Worm (Caenorhabditis elegans): ENCODE data around the gene C07B5.3.

Gene C07B5.3

ce11 chrX:9523118-9523517 lies at the start of gene C07B5.3:
TSS of gene C07B5.3 (minus strand) at chrX:9523218.
- TF ChIP-seq elt-2 (tag; optimal IDR thresholded peaks at IDR 0.05), result no peak
- TF ChIP-seq nfya-1 (tag; optimal IDR thresholded peaks at IDR 0.05; ENCODE audit: insufficient read depth), result no peak
- TF ChIP-seq ceh-9 (tag; optimal IDR thresholded peaks at IDR 0.05), result no peak

ce11 chrX:9568574-9568973 lies 45.6 kb upstream of the C07B5.3 start:
- TF ChIP-seq elt-2 (tag; optimal IDR thresholded peaks at IDR 0.05) (peak; percentile 87), pqm-1 (tag; optimal IDR thresholded peaks at IDR 0.05) (peak; percentile 55), fkh-2 (tag; optimal IDR thresholded peaks at IDR 0.05) (no peak)

ce11 chrX:9566429-9566828 lies 43.4 kb upstream of the C07B5.3 start, which contains the start of gene F49E2.2:
TSS of gene F49E2.2 (plus strand) at chrX:9566729.
- TF ChIP-seq nhr-77 (tag; optimal IDR thresholded peaks at IDR 0.05) (no peak), fos-1 (tag; optimal IDR thresholded peaks at IDR 0.05) (no peak), eor-1 (tag; optimal IDR thresholded peaks at IDR 0.05) (no peak), pha-4 (tag; optimal IDR thresholded peaks at IDR 0.05) (no peak), ama-1 (optimal IDR thresholded peaks at IDR 0.05) (no peak), ceh-9 (tag; optimal IDR thresholded peaks at IDR 0.05) (no peak), ceh-82 (tag; optimal IDR thresholded peaks at IDR 0.05) (no peak), nhr-76 (tag; optimal IDR thresholded peaks at IDR 0.05) (no peak), mdl-1 (tag; optimal IDR thresholded peaks at IDR 0.05) (no peak), R02D3.7 (tag; optimal IDR thresholded peaks at IDR 0.05) (no peak), jun-1 (tag; optimal IDR thresholded peaks at IDR 0.05) (no peak), zag-1 (tag; optimal IDR thresholded peaks at IDR 0.05) (no peak), nhr-237 (tag; optimal IDR thresholded peaks at IDR 0.05) (no peak), egl-5 (tag; optimal IDR thresholded peaks at IDR 0.05) (no peak), lin-15B (tag; optimal IDR thresholded peaks at IDR 0.05) (no peak), fkh-10 (GFP tag; optimal IDR thresholded peaks at IDR 0.05) (no peak), elt-1 (tag; optimal IDR thresholded peaks at IDR 0.05) (no peak), ZK546.5 (tag; optimal IDR thresholded peaks at IDR 0.05) (no peak), pqm-1 (tag; optimal IDR thresholded peaks at IDR 0.05) (no peak), aly-2 (tag; optimal IDR thresholded peaks at IDR 0.05) (no peak)

- TF ChIP-seq lin-15B (tag; optimal IDR thresholded peaks at IDR 0.05) (no peak), mdl-1 (tag; optimal IDR thresholded peaks at IDR 0.05) (no peak), mml-1 (tag; optimal IDR thresholded peaks at IDR 0.05) (no peak), snpc-4 (tag; optimal IDR thresholded peaks at IDR 0.05) (no peak), lsy-12 (tag; optimal IDR thresholded peaks at IDR 0.05) (no peak), daf-12 (tag; optimal IDR thresholded peaks at IDR 0.05) (no peak)
Measured at ce11 chrX:9565881-9566280, 42.9 kb upstream of the C07B5.3 start, which contains the start of gene moc-5. TSS of gene moc-5 (minus strand) at chrX:9565981.

- peak; percentile 25 for TF ChIP-seq nfya-1 (tag; optimal IDR thresholded peaks at IDR 0.05; ENCODE audit: insufficient read depth)
- TF ChIP-seq elt-1 (tag; optimal IDR thresholded peaks at IDR 0.05), result no peak
- peak; percentile 35 for TF ChIP-seq pha-4 (tag; optimal IDR thresholded peaks at IDR 0.05)
- peak; percentile 40 for TF ChIP-seq elt-2 (tag; optimal IDR thresholded peaks at IDR 0.05)
- TF ChIP-seq egl-5 (tag; optimal IDR thresholded peaks at IDR 0.05), result no peak
- TF ChIP-seq ama-1 (optimal IDR thresholded peaks at IDR 0.05), result peak; percentile 50
Measured at ce11 chrX:9560931-9561330, 37.9 kb upstream of the C07B5.3 start.

ce11 chrX:9556038-9556437 lies 33.0 kb upstream of the C07B5.3 start:
- TF ChIP-seq nhr-28 (tag; optimal IDR thresholded peaks at IDR 0.05) (no peak), skn-1 (tag; optimal IDR thresholded peaks at IDR 0.05) (no peak), nhr-12 (tag; optimal IDR thresholded peaks at IDR 0.05) (no peak), lin-39 (tag; optimal IDR thresholded peaks at IDR 0.05) (no peak), eor-1 (tag; optimal IDR thresholded peaks at IDR 0.05) (no peak), daf-12 (tag; optimal IDR thresholded peaks at IDR 0.05) (no peak), hmg-11 (tag; optimal IDR thresholded peaks at IDR 0.05) (no peak), R02D3.7 (tag; optimal IDR thresholded peaks at IDR 0.05) (no peak), zag-1 (tag; optimal IDR thresholded peaks at IDR 0.05) (no peak), ZK546.5 (tag; optimal IDR thresholded peaks at IDR 0.05) (no peak), egl-27 (tag; optimal IDR thresholded peaks at IDR 0.05) (no peak), fkh-10 (GFP tag; optimal IDR thresholded peaks at IDR 0.05) (no peak), ztf-4 (tag; optimal IDR thresholded peaks at IDR 0.05) (no peak), nhr-237 (tag; optimal IDR thresholded peaks at IDR 0.05) (no peak)
